Fruit fly (Drosophila melanogaster): ENCODE data around the gene Dhc16F.
A peak's percentile ranks its signal among the peaks of the same experiment; 100 is the strongest.

Gene Dhc16F

dm6 chrX:18101778-18102177 lies 37.5 kb downstream of the Dhc16F start, which contains the start of gene Taf8 (continued):
- TF ChIP-seq Dll (GFP tag; IDR thresholded peaks at IDR 0.05; ENCODE audit: partially characterized antibody), result peak; percentile 63; the same call in 3 of the 4 replicates
- TF ChIP-seq CG2129 (GFP tag; IDR thresholded peaks at IDR 0.05; ENCODE audit: partially characterized antibody), result peak; percentile 45
- no peak for TF ChIP-seq prd (optimal IDR thresholded peaks at IDR 0.05)
- peak; percentile 31; the same call in 1 of the 3 replicates for TF ChIP-seq prd (GFP tag; IDR thresholded peaks at IDR 0.05)
- TF ChIP-seq CG42726 (GFP tag; IDR thresholded peaks at IDR 0.05; ENCODE audit: partially characterized antibody), result peak; percentile 60
- peak; percentile 71 for TF ChIP-seq BEAF-32 (GFP tag; optimal IDR thresholded peaks at IDR 0.05)
- TF ChIP-seq amos (GFP tag; IDR thresholded peaks at IDR 0.05; ENCODE audit: partially characterized antibody), result peak; percentile 79
- TF ChIP-seq tna (GFP tag; IDR thresholded peaks at IDR 0.05; ENCODE audit: partially characterized antibody), result peak; percentile 9; the same call in 1 of the 2 replicates
- peak; percentile 67 for TF ChIP-seq inv (GFP tag; IDR thresholded peaks at IDR 0.05; ENCODE audit: partially characterized antibody)
- peak; percentile 20 for TF ChIP-seq mam (GFP tag; optimal IDR thresholded peaks at IDR 0.05)
- peak; percentile 21 for TF ChIP-seq CG2120 (GFP tag; optimal IDR thresholded peaks at IDR 0.05)
- TF ChIP-seq nerfin-2 (GFP tag; IDR thresholded peaks at IDR 0.05; ENCODE audit: partially characterized antibody), result peak; percentile 47; the same call in 1 of the 2 replicates
- peak; percentile 63 for TF ChIP-seq slbo (GFP tag; IDR thresholded peaks at IDR 0.05)
- peak; percentile 4 for TF ChIP-seq CG30403 (GFP tag; optimal IDR thresholded peaks at IDR 0.05)
- peak; percentile 31 for TF ChIP-seq CG34224 (GFP tag; IDR thresholded peaks at IDR 0.05; ENCODE audit: partially characterized antibody)
- TF ChIP-seq row (GFP tag; IDR thresholded peaks at IDR 0.05), result peak; percentile 81
- 0 out of 2 replicates have a peak, but pooled peaks have one; percentile 15 for TF ChIP-seq sna (GFP tag; IDR thresholded peaks at IDR 0.05; ENCODE audit: partially characterized antibody)
- TF ChIP-seq CG17568 (GFP tag; optimal IDR thresholded peaks at IDR 0.05), result no peak
- TF ChIP-seq CG6272 (GFP tag; IDR thresholded peaks at IDR 0.05), result 0 out of 2 replicates have a peak, but pooled peaks have one; percentile 10
- TF ChIP-seq CG16813 (GFP tag; IDR thresholded peaks at IDR 0.05; ENCODE audit: partially characterized antibody), result peak; percentile 81
- TF ChIP-seq zfh2 (GFP tag; optimal IDR thresholded peaks at IDR 0.05), result peak; percentile 38
- no peak for TF ChIP-seq CG14710 (tag; optimal IDR thresholded peaks at IDR 0.05)
- TF ChIP-seq hbn (GFP tag; IDR thresholded peaks at IDR 0.05; ENCODE audit: partially characterized antibody), result peak; percentile 46; the same call in 1 of the 2 replicates
- TF ChIP-seq MESR4 (GFP tag; optimal IDR thresholded peaks at IDR 0.05), result peak; percentile 35
- 0 out of 4 replicates have a peak, but pooled peaks have one; percentile 51 for TF ChIP-seq chinmo (GFP tag; IDR thresholded peaks at IDR 0.05; ENCODE audit: partially characterized antibody)
- TF ChIP-seq sisA (GFP tag; IDR thresholded peaks at IDR 0.05), result 0 out of 2 replicates have a peak, but pooled peaks have one; percentile 5
- peak; percentile 51; the same call in 2 of the 3 replicates for TF ChIP-seq zen2 (GFP tag; IDR thresholded peaks at IDR 0.05; ENCODE audit: partially characterized antibody)
- TF ChIP-seq ci (GFP tag; IDR thresholded peaks at IDR 0.05), result no peak
- no peak for TF ChIP-seq B-H1 (GFP tag; IDR thresholded peaks at IDR 0.05)
- peak; percentile 16 for TF ChIP-seq sens (GFP tag)
- peak; percentile 11 for TF ChIP-seq shn (GFP tag; optimal IDR thresholded peaks at IDR 0.05)
- no peak for TF ChIP-seq Eip74EF (GFP tag; optimal IDR thresholded peaks at IDR 0.05)
- peak; percentile 52; the same call in 1 of the 2 replicates for TF ChIP-seq Rfx (GFP tag; IDR thresholded peaks at IDR 0.05)
- peak; percentile 84 for TF ChIP-seq Sry-δ (GFP tag; optimal IDR thresholded peaks at IDR 0.05)
- peak; percentile 32 for TF ChIP-seq CG4617 (GFP tag; optimal IDR thresholded peaks at IDR 0.05; ENCODE audit: borderline replicate concordance)
- 0 out of 3 replicates have a peak, but pooled peaks have one; percentile 14 for TF ChIP-seq zfh1 (GFP tag; IDR thresholded peaks at IDR 0.05)
- TF ChIP-seq Scr (GFP tag; IDR thresholded peaks at IDR 0.05; ENCODE audit: partially characterized antibody), result peak; percentile 67
- no peak for TF ChIP-seq croc (GFP tag; conservative IDR thresholded peaks at IDR 0.05)
- TF ChIP-seq Opbp (GFP tag; IDR thresholded peaks at IDR 0.05; ENCODE audit: partially characterized antibody), result peak; percentile 81; the same call in 2 of the 3 replicates
- 0 out of 3 replicates have a peak, but pooled peaks have one; percentile 19 for TF ChIP-seq Mrtf (GFP tag; IDR thresholded peaks at IDR 0.05)
- 0 out of 3 replicates have a peak, but pooled peaks have one; percentile 47 for TF ChIP-seq CG11456 (GFP tag; IDR thresholded peaks at IDR 0.05)
- TF ChIP-seq CG7963 (GFP tag; IDR thresholded peaks at IDR 0.05; ENCODE audit: partially characterized antibody), result peak; percentile 53; the same call in 2 of the 3 replicates
- TF ChIP-seq klu (GFP tag; IDR thresholded peaks at IDR 0.05), result no peak
- TF ChIP-seq Bgb (GFP tag; IDR thresholded peaks at IDR 0.05; ENCODE audit: partially characterized antibody), result peak; percentile 73
- peak; percentile 81 for TF ChIP-seq CG6791 (GFP tag; IDR thresholded peaks at IDR 0.05; ENCODE audit: partially characterized antibody)
- peak; percentile 20 for TF ChIP-seq CG1603 (tag; optimal IDR thresholded peaks at IDR 0.05)
- TF ChIP-seq ato (GFP tag; IDR thresholded peaks at IDR 0.05; ENCODE audit: partially characterized antibody), result peak; percentile 54; the same call in 1 of the 2 replicates
